Worm (Caenorhabditis elegans): ENCODE data around the gene F27D9.12.

DNA sequence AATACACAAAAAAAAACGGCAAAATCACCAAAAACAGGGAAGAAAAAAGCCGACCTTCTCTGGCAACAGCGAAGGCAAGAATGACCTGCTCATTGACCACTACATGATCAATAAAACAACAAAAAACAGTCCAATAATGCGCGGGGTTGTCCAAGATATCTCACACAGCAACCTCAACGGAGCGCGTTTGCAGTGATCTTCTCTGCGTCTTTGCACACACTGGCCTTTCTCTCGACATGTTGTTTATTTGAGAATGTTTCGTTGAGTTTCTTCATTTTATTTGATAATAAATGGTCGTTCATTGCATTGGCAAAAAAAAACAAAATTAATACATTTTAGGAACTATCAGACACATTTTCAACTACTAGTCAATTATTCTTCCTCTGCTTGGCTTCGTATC, 4.9 kb upstream of the F27D9.12 start:
- TF ChIP-seq ceh-82 (tag; optimal IDR thresholded peaks at IDR 0.05) (peak in 1 of 3 experiments; percentile 35), lsy-2 (tag; optimal IDR thresholded peaks at IDR 0.05) (peak; percentile 11 to 43), ztf-11 (tag; optimal IDR thresholded peaks at IDR 0.05) (no peak), nhr-85 (tag) (peak; percentile 91), lin-13 (GFP tag; optimal IDR thresholded peaks at IDR 0.05) (no peak), ceh-8 (GFP tag; optimal IDR thresholded peaks at IDR 0.05) (no peak), fkh-10 (GFP tag; optimal IDR thresholded peaks at IDR 0.05) (no peak), nhr-237 (tag; optimal IDR thresholded peaks at IDR 0.05) (no peak), unc-30 (tag; optimal IDR thresholded peaks at IDR 0.05) (no peak), efl-1 (optimal IDR thresholded peaks at IDR 0.05) (peak in 1 of 2 experiments; percentile 28), efl-1 (GFP tag; optimal IDR thresholded peaks at IDR 0.05 in 1 of 2) (peak in 1 of 2 experiments; percentile 31), blmp-1 (tag; optimal IDR thresholded peaks at IDR 0.05) (peak; percentile 41), hpl-2 (GFP tag; optimal IDR thresholded peaks at IDR 0.05) (no peak)

Measured in whole organism, L1 larva.